Fruit fly (Drosophila melanogaster) whole organism, embryonic: Measurements from ENCODE around the gene aru.

ENCODE experiments used
- Awh ChIP-seq: fragments of 200-800 bp; sonication (Bioruptor generic); IDR thresholded peaks from 2 replicates; pipeline ENCODE4, ENCODE4 v1.3.6; 2022; ENCODE audit warnings: missing biosample characterization, missing genetic modification characterization
- B-H1 ChIP-seq: fragments of 200-800 bp; sonication (Bioruptor generic); IDR thresholded peaks from 3 replicates; pipeline ENCODE4 v1.3.6; 2022; ENCODE audit warnings: missing biosample characterization, missing genetic modification characterization
- BEAF-32 ChIP-seq: fragments of 200-800 bp; sonication (Bioruptor generic); optimal IDR thresholded peaks from 3 replicates; lab custom pipeline; 2017; ENCODE audit warnings: missing biosample characterization, missing genetic modification characterization, mild to moderate bottlenecking, moderate library complexity, missing genetic modification reagents
- CG11398 ChIP-seq: fragments of 200-800 bp; sonication (Bioruptor generic); optimal IDR thresholded peaks from 2 replicates; lab custom pipeline; 2016; ENCODE audit warnings: missing biosample characterization, missing genetic modification characterization
- CG14860 ChIP-seq: fragments of 200-800 bp; sonication (Bioruptor generic); IDR thresholded peaks from 3 replicates; pipeline ENCODE4 v1.3.6; 2022; ENCODE audit warnings: missing biosample characterization, missing genetic modification characterization; ENCODE audit not compliant: partially characterized antibody
- CG15479 ChIP-seq: fragments of 200-800 bp; sonication (Bioruptor generic); optimal IDR thresholded peaks from 3 replicates; lab custom pipeline; 2019; ENCODE audit warnings: missing biosample characterization, mild to moderate bottlenecking, missing genetic modification characterization, moderate library complexity
- CG16779 ChIP-seq: fragments of 200-800 bp; sonication (Bioruptor generic); IDR thresholded peaks from 2 replicates; pipeline ENCODE4 v1.3.6; 2022; ENCODE audit warnings: missing biosample characterization, missing genetic modification characterization
- CG17802 ChIP-seq: fragments of 200-800 bp; sonication (Bioruptor generic); optimal IDR thresholded peaks from 2 replicates; lab custom pipeline; 2018; ENCODE audit warnings: missing biosample characterization, mild to moderate bottlenecking, missing genetic modification characterization, moderate library complexity
- CG18476 ChIP-seq: fragments of 200-800 bp; sonication (Bioruptor generic); optimal IDR thresholded peaks from 2 replicates; lab custom pipeline; 2016; ENCODE audit warnings: missing biosample characterization, mild to moderate bottlenecking, missing genetic modification characterization
- CG2120 ChIP-seq: fragments of 200-800 bp; sonication (Bioruptor generic); optimal IDR thresholded peaks from 3 replicates; lab custom pipeline; 2016; ENCODE audit warnings: missing biosample characterization, missing genetic modification characterization
- CG2875 ChIP-seq: fragments of 200-800 bp; sonication (Bioruptor generic); optimal IDR thresholded peaks from 2 replicates; lab custom pipeline; 2017; ENCODE audit warnings: missing biosample characterization, mild to moderate bottlenecking, missing genetic modification characterization, missing genetic modification reagents
- CG3065 ChIP-seq: fragments of 200-800 bp; sonication (Bioruptor generic); optimal IDR thresholded peaks from 2 replicates; lab custom pipeline; 2016; ENCODE audit warnings: missing biosample characterization, missing genetic modification characterization
- CG42726 ChIP-seq: fragments of 200-800 bp; sonication (Bioruptor generic); IDR thresholded peaks from 2 replicates; pipeline ENCODE4 v1.3.6; 2022; ENCODE audit warnings: missing biosample characterization, missing genetic modification characterization; ENCODE audit not compliant: partially characterized antibody
- CG43689 ChIP-seq: fragments of 200-800 bp; sonication (Bioruptor generic); IDR thresholded peaks from 2 replicates; pipeline ENCODE4 v1.3.6; 2022; ENCODE audit warnings: missing biosample characterization, missing genetic modification characterization
- CG6272 ChIP-seq: fragments of 200-800 bp; sonication (Bioruptor generic); IDR thresholded peaks from 2 replicates; pipeline ENCODE4 v1.3.6; 2022; ENCODE audit warnings: missing biosample characterization, missing genetic modification characterization
- CG7745 ChIP-seq: fragments of 200-800 bp; sonication (Bioruptor generic); optimal IDR thresholded peaks from 2 replicates; lab custom pipeline; 2018; ENCODE audit warnings: missing biosample characterization, mild to moderate bottlenecking, missing genetic modification characterization, moderate library complexity
- CG7987 ChIP-seq: fragments of 200-800 bp; sonication (Bioruptor generic); optimal IDR thresholded peaks from 2 replicates; lab custom pipeline; 2018; ENCODE audit warnings: missing biosample characterization, mild to moderate bottlenecking, missing genetic modification characterization, moderate library complexity
- CG8089 ChIP-seq: fragments of 200-800 bp; sonication (Bioruptor generic); optimal IDR thresholded peaks from 3 replicates; lab custom pipeline; 2016; ENCODE audit warnings: missing biosample characterization, missing genetic modification characterization
- CG9932 ChIP-seq: fragments of 200-800 bp; sonication (Bioruptor generic); IDR thresholded peaks from 2 replicates; pipeline ENCODE4 v1.3.6; 2022; ENCODE audit warnings: missing biosample characterization, missing genetic modification characterization
- CrebB ChIP-seq: fragments of 200-800 bp; sonication (Bioruptor generic); optimal IDR thresholded peaks from 3 replicates; lab custom pipeline; 2018; ENCODE audit warnings: missing biosample characterization, mild to moderate bottlenecking, missing genetic modification characterization
- Doc2 ChIP-seq: fragments of 200-800 bp; sonication (Bioruptor generic); IDR thresholded peaks from 2 replicates; pipeline ENCODE4 v1.3.6; 2022; ENCODE audit warnings: missing biosample characterization, missing genetic modification characterization
- E2f1 ChIP-seq: fragments of 200-800 bp; sonication (Bioruptor generic); IDR thresholded peaks from 2 replicates; pipeline ENCODE4 v1.3.6; 2022; ENCODE audit warnings: missing biosample characterization, missing genetic modification characterization
- Ets97D ChIP-seq: fragments of 200-800 bp; sonication (Bioruptor generic); optimal IDR thresholded peaks from 3 replicates; lab custom pipeline; 2016; ENCODE audit warnings: missing biosample characterization, missing genetic modification characterization
- H15 ChIP-seq: fragments of 200-800 bp; sonication (Bioruptor generic); IDR thresholded peaks from 3 replicates; pipeline ENCODE4 v1.3.6; 2022; ENCODE audit warnings: missing biosample characterization, missing genetic modification characterization
- HLHmδ ChIP-seq: fragments of 200-800 bp; sonication (Bioruptor generic); optimal IDR thresholded peaks from 2 replicates; lab custom pipeline; 2018; ENCODE audit warnings: missing biosample characterization, mild to moderate bottlenecking, missing genetic modification characterization, moderate library complexity
- HmgD ChIP-seq: fragments of 200-800 bp; sonication (Bioruptor generic); optimal IDR thresholded peaks from 3 replicates; lab custom pipeline; 2016; ENCODE audit warnings: missing biosample characterization, missing genetic modification characterization
- MTF-1 ChIP-seq: fragments of 200-800 bp; sonication (Bioruptor generic); optimal IDR thresholded peaks from 2 replicates; lab custom pipeline; 2018; ENCODE audit warnings: missing biosample characterization, mild to moderate bottlenecking, missing genetic modification characterization, borderline replicate concordance
- NK7.1 ChIP-seq: fragments of 200-800 bp; sonication (Bioruptor generic); optimal IDR thresholded peaks from 3 replicates; lab custom pipeline; 2016; ENCODE audit warnings: missing biosample characterization, missing genetic modification characterization
- Ptx1 ChIP-seq: fragments of 200-800 bp; sonication (Bioruptor generic); IDR thresholded peaks from 2 replicates; pipeline ENCODE4 v1.3.6; 2022; ENCODE audit warnings: missing biosample characterization, missing genetic modification characterization
- Spps ChIP-seq: fragments of 200-800 bp; sonication (Bioruptor generic); optimal IDR thresholded peaks from 2 replicates; lab custom pipeline; 2018; ENCODE audit warnings: missing biosample characterization, mild to moderate bottlenecking, missing genetic modification characterization
- Vsx1 ChIP-seq: fragments of 200-800 bp; sonication (Bioruptor generic); optimal IDR thresholded peaks from 2 replicates; lab custom pipeline; 2017; ENCODE audit warnings: missing biosample characterization, mild to moderate bottlenecking, missing genetic modification characterization, missing genetic modification reagents
- Xbp1 ChIP-seq: fragments of 200-800 bp; sonication (Bioruptor generic); optimal IDR thresholded peaks from 3 replicates; lab custom pipeline; 2016; ENCODE audit warnings: missing biosample characterization, mild to moderate bottlenecking, missing genetic modification characterization
- al ChIP-seq: fragments of 200-800 bp; sonication (Bioruptor generic); IDR thresholded peaks from 2 replicates; pipeline ENCODE4 v1.3.6; 2022; ENCODE audit warnings: missing biosample characterization, missing genetic modification characterization
- ara ChIP-seq: fragments of 200-800 bp; sonication (Bioruptor generic); IDR thresholded peaks from 2 replicates; pipeline ENCODE4 v1.3.6; 2022; ENCODE audit warnings: missing biosample characterization, missing genetic modification characterization
- bowl ChIP-seq: fragments of 200-800 bp; sonication (Bioruptor generic); IDR thresholded peaks from 2 replicates; pipeline ENCODE4 v1.3.6; 2022; ENCODE audit warnings: missing biosample characterization, missing genetic modification characterization
- bsh ChIP-seq, 2 experiments: fragments of 200-800 bp; sonication (Bioruptor generic); optimal IDR thresholded peaks; 2 replicates each; lab custom pipeline; 2017 to 2018; ENCODE audit warnings: mild to moderate bottlenecking in 2 of 2, missing biosample characterization in 2 of 2, missing genetic modification characterization in 2 of 2, moderate library complexity in 1 of 2
- caup ChIP-seq: fragments of 200-800 bp; sonication (Bioruptor generic); optimal IDR thresholded peaks from 3 replicates; lab custom pipeline; 2017; ENCODE audit warnings: missing biosample characterization, mild to moderate bottlenecking, missing genetic modification characterization, moderate library complexity; ENCODE audit not compliant: severe bottlenecking
- cg ChIP-seq: fragments of 200-800 bp; sonication (Bioruptor generic); optimal IDR thresholded peaks from 3 replicates; lab custom pipeline; 2019; ENCODE audit warnings: missing biosample characterization, mild to moderate bottlenecking, missing genetic modification characterization, moderate library complexity
- ewg ChIP-seq: fragments of 200-800 bp; sonication (Bioruptor generic); optimal IDR thresholded peaks from 3 replicates; lab custom pipeline; 2017; ENCODE audit warnings: mild to moderate bottlenecking, missing biosample characterization, missing genetic modification reagents, missing genetic modification characterization
- fd102C ChIP-seq: fragments of 200-800 bp; sonication (Bioruptor generic); optimal IDR thresholded peaks from 2 replicates; lab custom pipeline; 2018; ENCODE audit warnings: missing biosample characterization, mild to moderate bottlenecking, missing genetic modification characterization, moderate library complexity
- gce ChIP-seq: fragments of 200-800 bp; sonication (Bioruptor generic); IDR thresholded peaks from 3 replicates; pipeline ENCODE4 v1.3.6; 2022; ENCODE audit warnings: missing biosample characterization, missing genetic modification characterization
- lilli ChIP-seq: fragments of 200-800 bp; sonication (Bioruptor generic); optimal IDR thresholded peaks from 3 replicates; lab custom pipeline; 2016; ENCODE audit warnings: missing biosample characterization, missing genetic modification characterization
- mam ChIP-seq: fragments of 200-800 bp; sonication (Bioruptor generic); optimal IDR thresholded peaks from 3 replicates; lab custom pipeline; 2016; ENCODE audit warnings: missing biosample characterization, missing genetic modification characterization
- repo ChIP-seq: fragments of 200-800 bp; sonication (Bioruptor generic); optimal IDR thresholded peaks from 2 replicates; lab custom pipeline; 2016; ENCODE audit warnings: missing biosample characterization, missing genetic modification characterization
- sqz ChIP-seq: fragments of 200-800 bp; sonication (Bioruptor generic); optimal IDR thresholded peaks from 3 replicates; lab custom pipeline; 2018; ENCODE audit warnings: missing biosample characterization, mild to moderate bottlenecking, missing genetic modification characterization
- tio ChIP-seq: fragments of 200-800 bp; sonication (Bioruptor generic); optimal IDR thresholded peaks from 2 replicates; lab custom pipeline; 2017; ENCODE audit warnings: missing biosample characterization, missing genetic modification characterization, inconsistent platforms
- ttk ChIP-seq: fragments of 200-800 bp; sonication (Bioruptor generic); IDR thresholded peaks from 2 replicates; pipeline ENCODE4 v2.1.2; 2022; ENCODE audit warnings: missing biosample characterization, missing genetic modification characterization
- zfh1 ChIP-seq: fragments of 200-800 bp; sonication (Bioruptor generic); IDR thresholded peaks from 3 replicates; pipeline ENCODE4 v1.3.6; 2022; ENCODE audit warnings: missing biosample characterization, missing genetic modification characterization
- zfh2 ChIP-seq: fragments of 200-800 bp; sonication (Bioruptor generic); optimal IDR thresholded peaks from 2 replicates; lab custom pipeline; 2016; ENCODE audit warnings: missing biosample characterization, missing genetic modification characterization

Gene aru

dm6 chr2L:845341-846004 lies 22.7 kb downstream of the aru start (continued):
- peak; percentile 69 for TF ChIP-seq CG17802 (tag; lab: Kevin White, UChicago)
- peak; percentile 80 for TF ChIP-seq repo (GFP tag; lab: Kevin White, UChicago)
- TF ChIP-seq ara: peak; percentile 86
- no peak for TF ChIP-seq HLHmδ
- TF ChIP-seq B-H1: peak; percentile 85
- peak; percentile 82 for TF ChIP-seq CrebB
- TF ChIP-seq MTF-1 (GFP tag; lab: Kevin White, UChicago): peak; percentile 76
- no peak for TF ChIP-seq BEAF-32 (GFP tag; lab: Kevin White, UChicago)
- peak; percentile 92 for TF ChIP-seq CG2120 (GFP tag; lab: Kevin White, UChicago)
- peak; percentile 66 for TF ChIP-seq Vsx1 (GFP tag; lab: Kevin White, UChicago)
- TF ChIP-seq CG11398: peak; percentile 71
- peak; percentile 69; the same call in 1 of the 3 replicates for TF ChIP-seq gce (GFP tag; lab: Robert Waterston, UW)
- TF ChIP-seq Ets97D (GFP tag; lab: Kevin White, UChicago): peak; percentile 59
- TF ChIP-seq CG8089 (GFP tag; lab: Kevin White, UChicago): peak; percentile 83
- TF ChIP-seq bsh (GFP tag; optimal IDR thresholded peaks at IDR 0.05; lab: Kevin White, UChicago): peak; percentile 67 to 87
- peak; percentile 76 for TF ChIP-seq CG43689 (GFP tag; lab: Robert Waterston, UW)
- peak; percentile 91 for TF ChIP-seq zfh1
- peak; percentile 91 for TF ChIP-seq CG9932 (GFP tag; lab: Robert Waterston, UW)
- no peak for TF ChIP-seq CG15479 (GFP tag; lab: Kevin White, UChicago)
- TF ChIP-seq al: peak; percentile 84
- peak; percentile 6 for TF ChIP-seq Spps (tag; lab: Kevin White, UChicago)
- TF ChIP-seq CG42726 (GFP tag; lab: Robert Waterston, UW): no peak
- peak; percentile 80 for TF ChIP-seq CG6272
- TF ChIP-seq tio (GFP tag; lab: Kevin White, UChicago): peak; percentile 54
- no peak for TF ChIP-seq CG14860 (GFP tag; lab: Robert Waterston, UW)
- peak; percentile 87 for TF ChIP-seq Awh
- peak; percentile 66; the same call in 1 of the 2 replicates for TF ChIP-seq bowl
- peak; percentile 86 for TF ChIP-seq CG2875 (GFP tag; lab: Kevin White, UChicago)
- TF ChIP-seq sqz: peak; percentile 44
- peak; percentile 83 for TF ChIP-seq NK7.1
- peak; percentile 88 for TF ChIP-seq lilli (GFP tag; lab: Kevin White, UChicago)
- peak; percentile 74 for TF ChIP-seq ewg (GFP tag; lab: Kevin White, UChicago)
- TF ChIP-seq ttk (GFP tag; lab: Robert Waterston, UW): peak; percentile 86
- TF ChIP-seq Xbp1 (GFP tag; lab: Kevin White, UChicago): peak; percentile 90
- peak; percentile 85 for TF ChIP-seq zfh2 (GFP tag; lab: Kevin White, UChicago)
- peak; percentile 89 for TF ChIP-seq E2f1 (GFP tag; lab: Robert Waterston, UW)
- no peak for TF ChIP-seq CG7745
- peak; percentile 69 for TF ChIP-seq CG3065
- TF ChIP-seq CG18476 (GFP tag; lab: Kevin White, UChicago): peak; percentile 66
- peak; percentile 52 for TF ChIP-seq CG7987 (GFP tag; lab: Kevin White, UChicago)
- TF ChIP-seq caup (GFP tag; lab: Kevin White, UChicago): peak; percentile 82
- peak; percentile 17 for TF ChIP-seq HmgD (GFP tag; lab: Kevin White, UChicago)
- TF ChIP-seq Doc2 (GFP tag; lab: Robert Waterston, UW): 0 out of 2 replicates have a peak, but pooled peaks have one; percentile 40
- TF ChIP-seq H15: peak; percentile 87
- peak; percentile 87 for TF ChIP-seq CG16779 (GFP tag; lab: Robert Waterston, UW)
- TF ChIP-seq mam: peak; percentile 90
- TF ChIP-seq cg: no peak
- peak; percentile 93 for TF ChIP-seq Ptx1
- no peak for TF ChIP-seq fd102C (GFP tag; lab: Kevin White, UChicago)
